Fruit fly (Drosophila melanogaster) whole organism, embryonic: ENCODE results near the gene CG34295.

Experiments
- Atf-2 ChIP-seq: fragments of 200-800 bp; sonication (Bioruptor generic); optimal IDR thresholded peaks from 2 replicates; lab custom pipeline; 2016; ENCODE audit warnings: missing biosample characterization, missing genetic modification characterization
- Awh ChIP-seq: fragments of 200-800 bp; sonication (Bioruptor generic); IDR thresholded peaks from 2 replicates; pipeline ENCODE4, ENCODE4 v1.3.6; 2022; ENCODE audit warnings: missing biosample characterization, missing genetic modification characterization
- CG10462 ChIP-seq: fragments of 200-800 bp; sonication (Bioruptor generic); optimal IDR thresholded peaks from 2 replicates; lab custom pipeline; 2016; ENCODE audit warnings: missing biosample characterization, missing genetic modification characterization
- CG10979 ChIP-seq: fragments of 200-800 bp; sonication (Bioruptor generic); optimal IDR thresholded peaks from 2 replicates; lab custom pipeline; 2018; ENCODE audit warnings: missing biosample characterization, mild to moderate bottlenecking, missing genetic modification characterization, moderate library complexity
- CG11247 ChIP-seq: fragments of 200-800 bp; sonication (Bioruptor generic); IDR thresholded peaks from 2 replicates; pipeline ENCODE4 v1.3.6; 2022; ENCODE audit warnings: missing biosample characterization, missing genetic modification characterization
- CG12071 ChIP-seq: fragments of 200-800 bp; sonication (Bioruptor generic); optimal IDR thresholded peaks from 3 replicates; lab custom pipeline; 2018; ENCODE audit warnings: missing biosample characterization, mild to moderate bottlenecking, missing genetic modification characterization
- CG12236 ChIP-seq: fragments of 200-800 bp; sonication (Bioruptor generic); optimal IDR thresholded peaks from 2 replicates; lab custom pipeline; 2016; ENCODE audit warnings: missing biosample characterization, missing genetic modification characterization
- CG12391 ChIP-seq: fragments of 200-800 bp; sonication (Bioruptor generic); optimal IDR thresholded peaks from 3 replicates; lab custom pipeline; 2018; ENCODE audit warnings: missing biosample characterization, mild to moderate bottlenecking, missing genetic modification characterization, moderate library complexity
- CG13123 ChIP-seq: fragments of 200-800 bp; sonication (Bioruptor generic); optimal IDR thresholded peaks from 2 replicates; lab custom pipeline; 2016; ENCODE audit warnings: missing biosample characterization, missing genetic modification characterization
- CG16779 ChIP-seq: fragments of 200-800 bp; sonication (Bioruptor generic); IDR thresholded peaks from 2 replicates; pipeline ENCODE4 v1.3.6; 2022; ENCODE audit warnings: missing biosample characterization, missing genetic modification characterization
- CG16813 ChIP-seq: fragments of 200-800 bp; sonication (Bioruptor generic); IDR thresholded peaks from 3 replicates; pipeline ENCODE4 v1.3.6; 2022; ENCODE audit warnings: missing biosample characterization, missing genetic modification characterization; ENCODE audit not compliant: partially characterized antibody
- CG17361 ChIP-seq: fragments of 200-800 bp; sonication (Bioruptor generic); IDR thresholded peaks from 3 replicates; pipeline ENCODE4 v1.3.6; 2022; ENCODE audit warnings: missing biosample characterization, missing genetic modification characterization
- CG17385 ChIP-seq: fragments of 200-800 bp; sonication (Bioruptor generic); optimal IDR thresholded peaks from 3 replicates; lab custom pipeline; 2018; ENCODE audit warnings: missing biosample characterization, mild to moderate bottlenecking, missing genetic modification characterization
- CG1832 ChIP-seq: fragments of 200-800 bp; sonication (Bioruptor generic); optimal IDR thresholded peaks from 2 replicates; lab custom pipeline; 2017; ENCODE audit warnings: missing biosample characterization, mild to moderate bottlenecking, missing genetic modification characterization, inconsistent platforms
- CG2120 ChIP-seq: fragments of 200-800 bp; sonication (Bioruptor generic); optimal IDR thresholded peaks from 3 replicates; lab custom pipeline; 2016; ENCODE audit warnings: missing biosample characterization, missing genetic modification characterization
- CG3065 ChIP-seq: fragments of 200-800 bp; sonication (Bioruptor generic); optimal IDR thresholded peaks from 2 replicates; lab custom pipeline; 2016; ENCODE audit warnings: missing biosample characterization, missing genetic modification characterization
- CG33557 ChIP-seq: fragments of 200-800 bp; sonication (Bioruptor generic); optimal IDR thresholded peaks from 2 replicates; lab custom pipeline; 2019; ENCODE audit warnings: missing biosample characterization, mild to moderate bottlenecking, missing genetic modification characterization, moderate library complexity
- CG3847 ChIP-seq: fragments of 200-800 bp; sonication (Bioruptor generic); IDR thresholded peaks from 2 replicates; pipeline ENCODE4 v1.3.6; 2022; ENCODE audit warnings: missing biosample characterization, missing genetic modification characterization
- CG3995 ChIP-seq: fragments of 200-800 bp; sonication (Bioruptor generic); optimal IDR thresholded peaks from 3 replicates; lab custom pipeline; 2016; ENCODE audit warnings: missing biosample characterization, missing genetic modification characterization
- CG7839 ChIP-seq: fragments of 200-800 bp; sonication (Bioruptor generic); optimal IDR thresholded peaks from 3 replicates; lab custom pipeline; 2018; ENCODE audit warnings: missing biosample characterization, mild to moderate bottlenecking, missing genetic modification characterization, moderate library complexity
- CG9727 ChIP-seq: fragments of 200-800 bp; sonication (Bioruptor generic); optimal IDR thresholded peaks from 3 replicates; lab custom pipeline; 2017; ENCODE audit warnings: missing biosample characterization, mild to moderate bottlenecking, missing genetic modification characterization
- CG9797 ChIP-seq: fragments of 200-800 bp; sonication (Bioruptor generic); optimal IDR thresholded peaks from 3 replicates; lab custom pipeline; 2018; ENCODE audit warnings: missing biosample characterization, mild to moderate bottlenecking, missing genetic modification characterization
- Dp ChIP-seq: fragments of 200-800 bp; sonication (Bioruptor generic); optimal IDR thresholded peaks from 2 replicates; lab custom pipeline; 2018; ENCODE audit warnings: missing biosample characterization, mild to moderate bottlenecking, missing genetic modification characterization, moderate library complexity
- ERR ChIP-seq: fragments of 200-800 bp; sonication (Bioruptor generic); optimal IDR thresholded peaks from 2 replicates; lab custom pipeline; 2016; ENCODE audit warnings: missing biosample characterization, missing genetic modification characterization
- Fer3 ChIP-seq: fragments of 200-800 bp; sonication (Bioruptor generic); optimal IDR thresholded peaks from 2 replicates; lab custom pipeline; 2018; ENCODE audit warnings: missing biosample characterization, mild to moderate bottlenecking, missing genetic modification characterization, moderate library complexity
- H2.0 ChIP-seq: fragments of 200-800 bp; sonication (Bioruptor generic); IDR thresholded peaks from 2 replicates; pipeline ENCODE4 v1.3.6; 2022; ENCODE audit warnings: missing biosample characterization, missing genetic modification characterization
- Hr78 ChIP-seq, 2 experiments: fragments of 200-800 bp in 1 of 2; fragments of >200 bp in 1 of 2; sonication (Bioruptor generic) in 1 of 2; optimal IDR thresholded peaks; 2 replicates each; lab custom pipeline; 2017 to 2019; ENCODE audit warnings: missing biosample characterization in 2 of 2, missing genetic modification characterization in 2 of 2, mild to moderate bottlenecking in 1 of 2, moderate library complexity in 1 of 2
- Lim3 ChIP-seq: fragments of 200-800 bp; sonication (Bioruptor generic); IDR thresholded peaks from 2 replicates; pipeline ENCODE4 v1.3.6; 2022; ENCODE audit warnings: missing biosample characterization, missing genetic modification characterization
- NC2β ChIP-seq: fragments of 200-800 bp; sonication (Bioruptor generic); optimal IDR thresholded peaks from 2 replicates; lab custom pipeline; 2016; ENCODE audit warnings: missing biosample characterization, missing genetic modification characterization
- Oaz ChIP-seq: fragments of 200-800 bp; sonication (Bioruptor generic); IDR thresholded peaks from 2 replicates; pipeline ENCODE4 v1.3.6; 2022; ENCODE audit warnings: missing biosample characterization, missing genetic modification characterization
- Poxn ChIP-seq: fragments of 200-800 bp; sonication (Bioruptor generic); IDR thresholded peaks from 2 replicates; pipeline ENCODE4 v1.3.6; 2022; ENCODE audit warnings: missing biosample characterization, missing genetic modification characterization
- Ravus ChIP-seq: fragments of 200-800 bp; sonication (Bioruptor generic); IDR thresholded peaks from 2 replicates; pipeline ENCODE4 v1.3.6; 2022; ENCODE audit warnings: missing biosample characterization, missing genetic modification characterization
- Sin3A ChIP-seq: fragments of >200 bp; optimal IDR thresholded peaks from 2 replicates; lab custom pipeline; 2018
- ash1 ChIP-seq: fragments of 200-800 bp; sonication (Bioruptor generic); optimal IDR thresholded peaks from 2 replicates; lab custom pipeline; 2018; ENCODE audit warnings: missing biosample characterization, mild to moderate bottlenecking, missing genetic modification characterization
- croc ChIP-seq: fragments of 200-800 bp; sonication (Bioruptor generic); conservative IDR thresholded peaks from 3 replicates; pipeline ENCODE4 v1.3.6; 2022; ENCODE audit warnings: missing biosample characterization, missing genetic modification characterization
- crol ChIP-seq: fragments of 200-800 bp; sonication (Bioruptor generic); IDR thresholded peaks from 2 replicates; pipeline ENCODE4 v1.3.6; 2022; ENCODE audit warnings: missing biosample characterization, missing genetic modification characterization
- da ChIP-seq: fragments of 200-800 bp; sonication (Bioruptor generic); optimal IDR thresholded peaks from 2 replicates; lab custom pipeline; 2016; ENCODE audit warnings: missing biosample characterization, missing genetic modification characterization
- dati ChIP-seq: fragments of 200-800 bp; sonication (Bioruptor generic); IDR thresholded peaks from 2 replicates; pipeline ENCODE4 v1.3.6; 2022; ENCODE audit warnings: missing biosample characterization, missing genetic modification characterization
- dmrt99B ChIP-seq: fragments of 200-800 bp; sonication (Bioruptor generic); optimal IDR thresholded peaks from 2 replicates; lab custom pipeline; 2018; ENCODE audit warnings: missing biosample characterization, mild to moderate bottlenecking, missing genetic modification characterization, moderate library complexity
- exex ChIP-seq: fragments of 200-800 bp; sonication (Bioruptor generic); optimal IDR thresholded peaks from 4 replicates; lab custom pipeline; 2018; ENCODE audit warnings: missing biosample characterization, mild to moderate bottlenecking, missing genetic modification characterization, moderate library complexity
- gcm ChIP-seq: fragments of 200-800 bp; sonication (Bioruptor generic); optimal IDR thresholded peaks from 2 replicates; lab custom pipeline; 2019; ENCODE audit warnings: missing biosample characterization, mild to moderate bottlenecking, missing genetic modification characterization, moderate library complexity
- gro ChIP-seq: fragments of 200-800 bp; sonication (Bioruptor generic); optimal IDR thresholded peaks from 2 replicates; lab custom pipeline; 2016; ENCODE audit warnings: missing biosample characterization, missing genetic modification characterization
- gt ChIP-seq: fragments of 200-800 bp; sonication (Bioruptor generic); IDR thresholded peaks from 2 replicates; pipeline ENCODE4 v1.3.6; 2022; ENCODE audit warnings: missing biosample characterization, missing genetic modification characterization
- jumu ChIP-seq: fragments of 200-800 bp; sonication (Bioruptor generic); optimal IDR thresholded peaks from 3 replicates; lab custom pipeline; 2016; ENCODE audit warnings: missing biosample characterization, missing genetic modification characterization
- ranshi ChIP-seq: fragments of 200-800 bp; sonication (Bioruptor generic); IDR thresholded peaks from 2 replicates; pipeline ENCODE4 v1.3.6; 2022; ENCODE audit warnings: missing biosample characterization, missing genetic modification characterization
- sima ChIP-seq: fragments of 200-800 bp; sonication (Bioruptor generic); optimal IDR thresholded peaks from 2 replicates; lab custom pipeline; 2016; ENCODE audit warnings: missing biosample characterization, missing genetic modification characterization
- slou ChIP-seq: fragments of 200-800 bp; sonication (Bioruptor generic); optimal IDR thresholded peaks from 3 replicates; lab custom pipeline; 2016; ENCODE audit warnings: missing biosample characterization, missing genetic modification characterization
- ssp ChIP-seq: fragments of 200-800 bp; sonication (Bioruptor generic); IDR thresholded peaks from 2 replicates; pipeline ENCODE4 v1.3.6; 2022; ENCODE audit warnings: missing biosample characterization, missing genetic modification characterization
- tio ChIP-seq: fragments of 200-800 bp; sonication (Bioruptor generic); optimal IDR thresholded peaks from 2 replicates; lab custom pipeline; 2017; ENCODE audit warnings: missing biosample characterization, missing genetic modification characterization, inconsistent platforms
- trh ChIP-seq: fragments of 200-800 bp; sonication (Bioruptor generic); optimal IDR thresholded peaks from 2 replicates; lab custom pipeline; 2016; ENCODE audit warnings: missing biosample characterization, missing genetic modification characterization
- tx ChIP-seq: fragments of 200-800 bp; sonication (Bioruptor generic); optimal IDR thresholded peaks from 2 replicates; lab custom pipeline; 2016; ENCODE audit warnings: missing biosample characterization, missing genetic modification characterization

CG34295 gene

dm6 chr3R:28811677-28812465, 22.5 kb downstream of the CG34295 start, which contains the start of gene Prp39 (continued):
- TF ChIP-seq slou (GFP tag; lab: Kevin White, UChicago) = peak; percentile 6
- TF ChIP-seq CG2120 = peak; percentile 17
- no peak for TF ChIP-seq Atf-2 (GFP tag; lab: Kevin White, UChicago)
- peak; percentile 28; the same call in 1 of the 2 replicates for TF ChIP-seq CG3847 (GFP tag; lab: Robert Waterston, UW)
- no peak for TF ChIP-seq Oaz (GFP tag; lab: Robert Waterston, UW)
- TF ChIP-seq CG12391 = peak; percentile 51
- TF ChIP-seq CG3995 (GFP tag; lab: Kevin White, UChicago) = no peak
- TF ChIP-seq Lim3 (GFP tag; lab: Robert Waterston, UW) = no peak
- peak; percentile 43; the same call in 1 of the 2 replicates for TF ChIP-seq ranshi (GFP tag; lab: Robert Waterston, UW)
- no peak for TF ChIP-seq ssp
- TF ChIP-seq CG16813 (GFP tag; lab: Robert Waterston, UW) = peak; percentile 73
- no peak for TF ChIP-seq tx
- no peak for TF ChIP-seq gt (GFP tag; lab: Robert Waterston, UW)
- TF ChIP-seq exex (tag; lab: Kevin White, UChicago) = no peak
- no peak for TF ChIP-seq CG9797 (GFP tag; lab: Kevin White, UChicago)
- no peak for TF ChIP-seq CG17385 (GFP tag; lab: Kevin White, UChicago)
- TF ChIP-seq Ravus = no peak
- TF ChIP-seq NC2β (GFP tag; lab: Kevin White, UChicago) = no peak
- no peak for TF ChIP-seq Awh (GFP tag; lab: Robert Waterston, UW)
- no peak for TF ChIP-seq tio
- no peak for TF ChIP-seq sima
- peak; percentile 5 for TF ChIP-seq CG10979 (tag; lab: Kevin White, UChicago)
- TF ChIP-seq CG1832 = no peak
- no peak for TF ChIP-seq trh (GFP tag; lab: Kevin White, UChicago)
- no peak for TF ChIP-seq da (GFP tag; lab: Kevin White, UChicago)
- no peak for TF ChIP-seq ERR (GFP tag; lab: Kevin White, UChicago)
- no peak for TF ChIP-seq CG13123
- TF ChIP-seq croc (GFP tag; lab: Robert Waterston, UW) = no peak
- no peak for TF ChIP-seq ash1 (GFP tag; lab: Kevin White, UChicago)
- TF ChIP-seq CG7839 (tag; lab: Kevin White, UChicago) = no peak
- TF ChIP-seq CG3065 (GFP tag; lab: Kevin White, UChicago) = no peak
- TF ChIP-seq Dp (GFP tag; lab: Kevin White, UChicago) = peak; percentile 23
- TF ChIP-seq dmrt99B (tag; lab: Kevin White, UChicago) = no peak
- TF ChIP-seq CG11247 = 0 out of 2 replicates have a peak, but pooled peaks have one; percentile 15
- TF ChIP-seq CG16779 (GFP tag; lab: Robert Waterston, UW) = no peak
- no peak for TF ChIP-seq Poxn (GFP tag; lab: Robert Waterston, UW)
- TF ChIP-seq CG17361 (GFP tag; lab: Robert Waterston, UW) = peak; percentile 51; the same call in 1 of the 3 replicates
- TF ChIP-seq gcm (GFP tag; lab: Kevin White, UChicago) = no peak
- peak; percentile 41; the same call in 1 of the 2 replicates for TF ChIP-seq H2.0 (GFP tag; lab: Robert Waterston, UW)
- TF ChIP-seq CG33557 (GFP tag; lab: Kevin White, UChicago) = no peak
- peak; percentile 12 for TF ChIP-seq CG9727 (GFP tag; lab: Kevin White, UChicago)
- no peak for TF ChIP-seq CG12236
- no peak for TF ChIP-seq dati (GFP tag; lab: Robert Waterston, UW)
- no peak for TF ChIP-seq jumu (GFP tag; lab: Kevin White, UChicago)
- no peak for TF ChIP-seq Hr78 (GFP tag; optimal IDR thresholded peaks at IDR 0.05; lab: Kevin White, UChicago)
- TF ChIP-seq CG12071 (GFP tag; lab: Kevin White, UChicago) = no peak
- TF ChIP-seq gro (GFP tag; lab: Kevin White, UChicago) = no peak
- peak; percentile 15 for TF ChIP-seq Fer3
- TF ChIP-seq Sin3A (lab: Kevin White, UChicago) = no peak
- no peak for TF ChIP-seq crol (GFP tag; lab: Robert Waterston, UW)
- TF ChIP-seq CG10462 (GFP tag; lab: Kevin White, UChicago) = no peak
